Worm (Caenorhabditis elegans): ENCODE data around the gene lin-52.

The lin-52 gene

ce11 chrIII:9824330-9824934, at the start of gene lin-52:
lin-52 (minus strand) TSS chrIII:9824750.
- no peak for TF ChIP-seq unc-62 (GFP tag; optimal IDR thresholded peaks at IDR 0.05)

ce11 chrIII:9871032-9871431, 46.5 kb upstream of the lin-52 start, which contains the start of gene ZK757.1:
ZK757.1 (minus strand) TSS chrIII:9871132.
- no peak for TF ChIP-seq unc-62 (GFP tag; optimal IDR thresholded peaks at IDR 0.05)

- TF ChIP-seq unc-62 (GFP tag; optimal IDR thresholded peaks at IDR 0.05) = no peak
Observed at ce11 chrIII:9867780-9868503, 43.4 kb upstream of the lin-52 start, which contains the start of gene dhhc-4. dhhc-4 (minus strand) TSS chrIII:9867792.

ce11 chrIII:9867352-9867751, 42.8 kb upstream of the lin-52 start:
- TF ChIP-seq unc-62 (GFP tag; optimal IDR thresholded peaks at IDR 0.05) = no peak

- no peak for TF ChIP-seq unc-62 (GFP tag; optimal IDR thresholded peaks at IDR 0.05)
Observed at ce11 chrIII:9862469-9862868, 37.9 kb upstream of the lin-52 start.

- no peak for TF ChIP-seq unc-62 (GFP tag; optimal IDR thresholded peaks at IDR 0.05)
Observed at ce11 chrIII:9861470-9862342, 37.2 kb upstream of the lin-52 start.

ce11 chrIII:9860201-9860780, 35.7 kb upstream of the lin-52 start, which contains the start of gene twk-48:
twk-48 (plus strand) TSS chrIII:9860730.
- no peak for TF ChIP-seq unc-62 (GFP tag; optimal IDR thresholded peaks at IDR 0.05)

- no peak for TF ChIP-seq unc-62 (GFP tag; optimal IDR thresholded peaks at IDR 0.05)
Observed at ce11 chrIII:9859133-9859775, 34.7 kb upstream of the lin-52 start, which contains the start of gene gpdh-2. gpdh-2 (minus strand) TSS chrIII:9859183.

ce11 chrIII:9858061-9858460, 33.5 kb upstream of the lin-52 start:
- TF ChIP-seq unc-62 (GFP tag; optimal IDR thresholded peaks at IDR 0.05) = no peak

ce11 chrIII:9857110-9857509, 32.6 kb upstream of the lin-52 start:
- no peak for TF ChIP-seq unc-62 (GFP tag; optimal IDR thresholded peaks at IDR 0.05)

ce11 chrIII:9854960-9855359, 30.4 kb upstream of the lin-52 start:
- no peak for TF ChIP-seq unc-62 (GFP tag; optimal IDR thresholded peaks at IDR 0.05)

ce11 chrIII:9853667-9854620, 29.4 kb upstream of the lin-52 start:
- TF ChIP-seq unc-62 (GFP tag; optimal IDR thresholded peaks at IDR 0.05) = no peak

- no peak for TF ChIP-seq unc-62 (GFP tag; optimal IDR thresholded peaks at IDR 0.05)
Observed at ce11 chrIII:9851547-9851946, 27.0 kb upstream of the lin-52 start, which contains the start of gene K11H3.3. K11H3.3 (plus strand) TSS chrIII:9851854.

- no peak for TF ChIP-seq unc-62 (GFP tag; optimal IDR thresholded peaks at IDR 0.05)
Observed at ce11 chrIII:9850877-9851276, 26.3 kb upstream of the lin-52 start.
